Worm (Caenorhabditis elegans) whole organism, L4 larva: ENCODE results near the gene dop-2.

Experiments
- D1046.2 ChIP-seq: fragments of 200-800 bp; sonication (Bioruptor generic); IDR thresholded peaks from 2 replicates; pipeline ENCODE4 v1.3.6; 2022; ENCODE audit warnings: missing genetic modification characterization, missing compliant biosample characterization
- ZK546.5 ChIP-seq, 2 experiments: sonication (generic microtip); optimal IDR thresholded peaks; 2 replicates each; lab custom pipeline; 2017; ENCODE audit warnings: missing biosample characterization in 2 of 2, missing genetic modification characterization in 2 of 2
- aha-1 ChIP-seq: fragments of 150-350 bp; peaks from one replicate; lab custom pipeline; 2014; ENCODE audit warnings: missing biosample characterization, missing genetic modification characterization
- ceh-20 ChIP-seq: fragments of 200-800 bp; sonication (Bioruptor generic); IDR thresholded peaks from 2 replicates; pipeline ENCODE4 v1.3.6; 2022; ENCODE audit warnings: missing genetic modification reagents, missing genetic modification characterization, missing compliant biosample characterization
- ceh-44 ChIP-seq: fragments of 200-800 bp; sonication (Bioruptor generic); IDR thresholded peaks from 2 replicates; pipeline ENCODE4 v1.3.6; 2022; ENCODE audit warnings: missing genetic modification reagents, missing genetic modification characterization, missing compliant biosample characterization
- daf-16 ChIP-seq, 3 experiments: sonication (generic microtip); optimal IDR thresholded peaks; 2 replicates each; lab custom pipeline; 2016 to 2017; ENCODE audit warnings: missing genetic modification characterization in 3 of 3, missing genetic modification reagents in 3 of 3, mild to moderate bottlenecking in 2 of 3, missing compliant biosample characterization in 2 of 3, missing biosample characterization in 1 of 3, moderate library complexity in 1 of 3
- dmd-9 ChIP-seq: fragments of 200-800 bp; sonication (Bioruptor generic); IDR thresholded peaks from 2 replicates; pipeline ENCODE4 v1.3.6; 2022; ENCODE audit warnings: missing genetic modification reagents, missing genetic modification characterization, missing compliant biosample characterization
- dpl-1 ChIP-seq: fragments of 150-350 bp; optimal IDR thresholded peaks from 2 replicates; lab custom pipeline; 2014; ENCODE audit warnings: missing biosample characterization, missing genetic modification reagents, missing genetic modification characterization
- duxl-1 ChIP-seq: sonication (generic microtip); optimal IDR thresholded peaks from 2 replicates; lab custom pipeline; 2016; ENCODE audit warnings: mild to moderate bottlenecking, missing genetic modification characterization, moderate library complexity, missing compliant biosample characterization; ENCODE audit not compliant: poor library complexity
- dve-1 ChIP-seq: sonication (generic microtip); optimal IDR thresholded peaks from 2 replicates; lab custom pipeline; 2017; ENCODE audit warnings: antibody characterized with exemption, mild to moderate bottlenecking, missing genetic modification characterization, missing compliant biosample characterization; ENCODE audit not compliant: insufficient read depth
- egl-27 ChIP-seq: sonication (generic microtip); optimal IDR thresholded peaks from 3 replicates; lab custom pipeline; 2017; ENCODE audit warnings: missing biosample characterization, missing genetic modification reagents, missing genetic modification characterization
- gei-8 ChIP-seq: fragments of 200-800 bp; sonication (Bioruptor generic); optimal IDR thresholded peaks from 2 replicates; lab custom pipeline; 2018; ENCODE audit warnings: mild to moderate bottlenecking, missing genetic modification characterization, missing compliant biosample characterization
- hlh-11 ChIP-seq: fragments of 200-800 bp; sonication (Bioruptor generic); optimal IDR thresholded peaks from 2 replicates; lab custom pipeline; 2018; ENCODE audit warnings: mild to moderate bottlenecking, missing genetic modification characterization, missing compliant biosample characterization
- hmg-1.1 ChIP-seq: fragments of 200-800 bp; sonication (Bioruptor generic); IDR thresholded peaks from 2 replicates; pipeline ENCODE4 v1.3.6; 2022; ENCODE audit warnings: missing genetic modification reagents, missing genetic modification characterization, missing compliant biosample characterization
- lir-3 ChIP-seq: sonication (generic microtip); optimal IDR thresholded peaks from 2 replicates; lab custom pipeline; 2016; ENCODE audit warnings: mild to moderate bottlenecking, missing genetic modification characterization, missing compliant biosample characterization
- mdl-1 ChIP-seq, 2 experiments: fragments of 150-350 bp in 1 of 2; sonication (generic microtip) in 1 of 2; optimal IDR thresholded peaks; 2 replicates each; lab custom pipeline; 2014 to 2017; ENCODE audit warnings: missing biosample characterization in 2 of 2, missing genetic modification characterization in 2 of 2
- mes-2 ChIP-seq: sonication (generic microtip); optimal IDR thresholded peaks from 2 replicates; lab custom pipeline; 2016; ENCODE audit warnings: missing genotype, mild to moderate bottlenecking, missing genetic modification characterization, missing compliant biosample characterization; ENCODE audit not compliant: poor library complexity, severe bottlenecking
- nhr-28 ChIP-seq: fragments of 150-350 bp; optimal IDR thresholded peaks from 2 replicates; lab custom pipeline; 2014; ENCODE audit warnings: missing biosample characterization, missing genetic modification characterization
- nhr-48 ChIP-seq: sonication (generic microtip); optimal IDR thresholded peaks from 2 replicates; lab custom pipeline; 2016; ENCODE audit warnings: mild to moderate bottlenecking, missing genetic modification characterization, missing compliant biosample characterization
- nhr-77 ChIP-seq: fragments of 150-350 bp; optimal IDR thresholded peaks from 2 replicates; lab custom pipeline; 2014; ENCODE audit warnings: missing biosample characterization, missing genetic modification characterization
- php-3 ChIP-seq: fragments of 200-800 bp; sonication (Bioruptor generic); IDR thresholded peaks from 2 replicates; pipeline ENCODE4 v1.3.6; 2022; ENCODE audit warnings: missing genetic modification reagents, missing genetic modification characterization, missing compliant biosample characterization
- pqm-1 ChIP-seq: sonication (generic microtip); optimal IDR thresholded peaks from 2 replicates; lab custom pipeline; 2017; ENCODE audit warnings: missing biosample characterization, missing genetic modification characterization
- saeg-2 ChIP-seq: fragments of 200-800 bp; sonication (Bioruptor generic); IDR thresholded peaks from 2 replicates; pipeline ENCODE4 v1.3.6; 2022; ENCODE audit warnings: missing genetic modification reagents, missing genetic modification characterization, missing compliant biosample characterization
- snpc-1.2 ChIP-seq: fragments of 200-800 bp; sonication (Bioruptor generic); IDR thresholded peaks from 2 replicates; pipeline ENCODE4 v1.3.6; 2022; ENCODE audit warnings: missing genetic modification reagents, missing genetic modification characterization, missing compliant biosample characterization
- snpc-4 ChIP-seq: fragments of 150-350 bp; optimal IDR thresholded peaks from 2 replicates; lab custom pipeline; 2014; ENCODE audit warnings: missing biosample characterization, missing genetic modification characterization
- unc-62 ChIP-seq, 3 experiments: fragments of 150-350 bp in 1 of 3; sonication (generic microtip); optimal IDR thresholded peaks in 2 of 3; peaks in 1 of 3; 1 replicate in 1 of 3; 2 replicates in 2 of 3; lab custom pipeline; 2014 to 2017; ENCODE audit warnings: missing biosample characterization in 3 of 3, missing genetic modification characterization in 3 of 3, missing genetic modification reagents in 3 of 3, missing genotype in 1 of 3
- zip-2 ChIP-seq: fragments of 150-350 bp; optimal IDR thresholded peaks from 2 replicates; lab custom pipeline; 2014; ENCODE audit warnings: missing biosample characterization, missing genetic modification characterization
- ztf-11 ChIP-seq: fragments of 150-350 bp; optimal IDR thresholded peaks from 2 replicates; lab custom pipeline; 2014; ENCODE audit warnings: missing biosample characterization, missing genetic modification characterization

dop-2 gene

ce11 chrV:9582594-9583322 is 25.6 kb upstream of the dop-2 start, which contains the start of gene rtfo-1 (continued):
- TF ChIP-seq mes-2 (tag; lab: Kevin White, UChicago) (peak; percentile 86), dve-1 (tag; lab: Kevin White, UChicago) (no peak), dpl-1 (GFP tag; lab: Kevin White, UChicago) (peak; percentile 32), zip-2 (no peak)

ce11 chrV:9583323-9583644 is 25.1 kb upstream of the dop-2 start, which contains the start of gene K09G1.1:
TSS of gene K09G1.1 (plus strand) at chrV:9583545.
- TF ChIP-seq D1046.2 (GFP tag; lab: Robert Waterston, UW) = no peak
- TF ChIP-seq mes-2 (tag; lab: Kevin White, UChicago) = no peak
- TF ChIP-seq nhr-28 (tag; lab: Kevin White, UChicago) = no peak
- no peak for TF ChIP-seq gei-8 (GFP tag; lab: Kevin White, UChicago)
- no peak for TF ChIP-seq hmg-1.1 (GFP tag; lab: Robert Waterston, UW)
- no peak for TF ChIP-seq snpc-4
- no peak for TF ChIP-seq saeg-2 (GFP tag; lab: Robert Waterston, UW)
- no peak for TF ChIP-seq duxl-1 (tag; lab: Kevin White, UChicago)
- no peak for TF ChIP-seq hlh-11 (tag; lab: Kevin White, UChicago)
- TF ChIP-seq ztf-11 (tag; lab: Kevin White, UChicago) = no peak
- TF ChIP-seq php-3 (GFP tag; lab: Robert Waterston, UW) = no peak
- no peak for TF ChIP-seq snpc-1.2 (GFP tag; lab: Robert Waterston, UW)
- no peak for TF ChIP-seq dmd-9 (GFP tag; lab: Robert Waterston, UW)

ce11 chrV:9584263-9584662 is 24.1 kb upstream of the dop-2 start:
- TF ChIP-seq aha-1 (tag; lab: Kevin White, UChicago) (peak; percentile 13), unc-62 (GFP tag; optimal IDR thresholded peaks at IDR 0.05 in 1 of 2; lab: Kevin White, UChicago) (peak in 1 of 2 experiments; percentile 62), unc-62 (tag; optimal IDR thresholded peaks at IDR 0.05; lab: Kevin White, UChicago) (no peak), saeg-2 (GFP tag; lab: Robert Waterston, UW) (no peak), ceh-20 (GFP tag; lab: Robert Waterston, UW) (no peak), lir-3 (tag; lab: Kevin White, UChicago) (no peak), mdl-1 (tag; optimal IDR thresholded peaks at IDR 0.05; lab: Kevin White, UChicago) (no peak), pqm-1 (tag; lab: Kevin White, UChicago) (no peak), egl-27 (no peak), hmg-1.1 (GFP tag; lab: Robert Waterston, UW) (no peak), ceh-44 (GFP tag; lab: Robert Waterston, UW) (no peak), hlh-11 (tag; lab: Kevin White, UChicago) (no peak), snpc-1.2 (GFP tag; lab: Robert Waterston, UW) (no peak)

- TF ChIP-seq aha-1 (tag; lab: Kevin White, UChicago) (peak; percentile 94), dpl-1 (GFP tag; lab: Kevin White, UChicago) (no peak)
- TF ChIP-seq, all 104 proteins: peak for 1
Observed at ce11 chrV:9587619-9588018, 20.7 kb upstream of the dop-2 start.

ce11 chrV:9588574-9588973 is 19.8 kb upstream of the dop-2 start:
- TF ChIP-seq nhr-28 (tag; lab: Kevin White, UChicago) (peak; percentile 44), ZK546.5 (tag; optimal IDR thresholded peaks at IDR 0.05; lab: Kevin White, UChicago) (no peak)

- TF ChIP-seq daf-16 (GFP tag; optimal IDR thresholded peaks at IDR 0.05; lab: Kevin White, UChicago) = no peak
- TF ChIP-seq daf-16 (tag; optimal IDR thresholded peaks at IDR 0.05; lab: Kevin White, UChicago) = no peak
- TF ChIP-seq nhr-77 = no peak
- no peak for TF ChIP-seq nhr-48 (tag; lab: Kevin White, UChicago)
- TF ChIP-seq ceh-44 (GFP tag; lab: Robert Waterston, UW) = no peak
Observed at ce11 chrV:9590317-9590716, 18.0 kb upstream of the dop-2 start, which contains the start of gene K09G1.2. TSS of gene K09G1.2 (plus strand) at chrV:9590617.
